Fruit fly (Drosophila melanogaster): ENCODE results near the gene Dic61B.

dm6 chr3L:165981-166788 is 13.8 kb upstream of the Dic61B start:
- TF ChIP-seq CTCF (optimal IDR thresholded peaks at IDR 0.05) (no peak), CG8478 (optimal IDR thresholded peaks at IDR 0.05) (no peak)
